Worm (Caenorhabditis elegans) whole organism, L1 larva: ENCODE measurements around the gene T16G12.1.

Experiments used
- egl-27 ChIP-seq, 2 experiments: fragments of 150-350 bp in 1 of 2; sonication (generic microtip); optimal IDR thresholded peaks; 3 replicates each; lab custom pipeline; 2017 to 2018; ENCODE audit warnings: missing biosample characterization in 2 of 2, missing genetic modification characterization in 2 of 2, missing genetic modification reagents in 2 of 2
- fkh-10 ChIP-seq: sonication (generic microtip); optimal IDR thresholded peaks from 2 replicates; lab custom pipeline; 2017; ENCODE audit warnings: missing biosample characterization, missing genetic modification reagents, missing genetic modification characterization

- TF ChIP-seq fkh-10 (GFP tag; lab: Kevin White, UChicago) (no peak), egl-27 (tag; optimal IDR thresholded peaks at IDR 0.05; lab: Kevin White, UChicago) (no peak)
These were observed 35.4 kb upstream of the T16G12.1 start, which contains the start of gene T16H12.13 for ce11 chrIII:10085103-10085502.
